Fruit fly (Drosophila melanogaster): ENCODE measurements around the gene CG18547.

The CG18547 gene

DNA sequence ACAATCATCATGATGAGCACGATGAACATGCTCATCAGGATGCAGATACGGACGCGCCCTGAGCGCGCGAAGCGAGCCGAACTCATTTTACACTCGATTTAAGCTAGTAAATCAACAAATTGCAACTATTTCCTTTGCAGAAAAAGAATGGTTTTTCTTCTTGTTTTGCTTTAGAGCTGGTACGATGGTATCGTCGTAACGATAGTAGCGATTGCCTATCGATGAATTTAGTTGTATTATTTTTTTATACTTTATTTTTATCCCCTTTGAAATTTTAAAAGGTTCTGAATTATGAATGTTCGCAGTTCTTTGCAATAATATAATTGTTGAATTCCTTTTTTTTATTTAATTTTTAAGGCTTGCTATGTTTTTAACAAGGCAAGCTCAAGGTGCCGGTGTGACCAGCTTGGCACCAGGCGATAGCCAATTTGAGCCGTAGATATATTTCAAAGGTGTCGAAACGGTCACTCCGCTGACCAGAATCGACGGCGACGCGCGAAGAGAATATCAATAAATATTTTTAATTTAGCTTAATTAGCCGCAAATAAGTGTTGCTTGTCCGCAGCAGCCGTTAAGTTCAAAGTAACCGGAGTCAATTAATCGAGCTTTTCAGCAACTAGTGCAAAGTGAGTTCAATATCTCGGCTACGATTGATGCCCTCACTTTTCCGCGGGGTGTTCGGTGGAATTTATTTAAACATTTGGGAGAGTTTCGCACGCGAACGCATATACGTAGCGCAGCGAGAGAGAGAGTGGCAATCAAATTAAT is 12.7 kb downstream of the CG18547 start, which contains the start of the genes CG12213 and GC1 (continued):
- no peak for TF ChIP-seq pb (GFP tag; optimal IDR thresholded peaks at IDR 0.05)
- peak; percentile 83 for TF ChIP-seq CG12659 (GFP tag; optimal IDR thresholded peaks at IDR 0.05)
- peak; percentile 69 for TF ChIP-seq CG3847 (GFP tag; IDR thresholded peaks at IDR 0.05)
- no peak for TF ChIP-seq vfl (GFP tag; optimal IDR thresholded peaks at IDR 0.05)
- no peak; the same call in 2 of the 3 replicates for TF ChIP-seq otp (GFP tag; IDR thresholded peaks at IDR 0.05)
- TF ChIP-seq CG4820 (GFP tag; optimal IDR thresholded peaks at IDR 0.05): no peak
- TF ChIP-seq ftz-f1 (GFP tag; optimal IDR thresholded peaks at IDR 0.05): no peak
- no peak for TF ChIP-seq CG10431 (GFP tag; optimal IDR thresholded peaks at IDR 0.05)
- TF ChIP-seq stwl (tag; optimal IDR thresholded peaks at IDR 0.05): peak; percentile 79
- no peak for TF ChIP-seq CG11085 (GFP tag; IDR thresholded peaks at IDR 0.05)
- TF ChIP-seq dimm (GFP tag; IDR thresholded peaks at IDR 0.05): no peak
- no peak for TF ChIP-seq ara (GFP tag; IDR thresholded peaks at IDR 0.05)
- peak in 1 of 2 experiments; percentile 9 for TF ChIP-seq Hr51 (GFP tag; optimal IDR thresholded peaks at IDR 0.05)
- TF ChIP-seq scrt (GFP tag; optimal IDR thresholded peaks at IDR 0.05): peak; percentile 33
- TF ChIP-seq Hr78 (GFP tag; optimal IDR thresholded peaks at IDR 0.05): no peak
- no peak for TF ChIP-seq Doc2 (GFP tag; IDR thresholded peaks at IDR 0.05)
- TF ChIP-seq br (optimal IDR thresholded peaks at IDR 0.05): no peak
- no peak for TF ChIP-seq Side (GFP tag; optimal IDR thresholded peaks at IDR 0.05)
- no peak for TF ChIP-seq CG12769 (tag; optimal IDR thresholded peaks at IDR 0.05)
- peak; percentile 76 for TF ChIP-seq Dref (GFP tag; IDR thresholded peaks at IDR 0.05)
- no peak for TF ChIP-seq bigmax (GFP tag; optimal IDR thresholded peaks at IDR 0.05)
- TF ChIP-seq CG4424 (GFP tag; optimal IDR thresholded peaks at IDR 0.05): peak; percentile 40
- TF ChIP-seq CG33213 (GFP tag; optimal IDR thresholded peaks at IDR 0.05): peak; percentile 49
- peak; percentile 61; the same call in 2 of the 3 replicates for TF ChIP-seq CG17361 (GFP tag; IDR thresholded peaks at IDR 0.05)
- TF ChIP-seq nerfin-2 (GFP tag; IDR thresholded peaks at IDR 0.05; ENCODE audit: partially characterized antibody): peak; percentile 95
- peak; percentile 2 for TF ChIP-seq wek (GFP tag; optimal IDR thresholded peaks at IDR 0.05)
- no peak for TF ChIP-seq CrebB (tag; optimal IDR thresholded peaks at IDR 0.05)
- TF ChIP-seq emc (GFP tag; optimal IDR thresholded peaks at IDR 0.05): no peak
- TF ChIP-seq CG10543 (GFP tag; optimal IDR thresholded peaks at IDR 0.05): no peak
- peak; percentile 91 for TF ChIP-seq CG9797 (GFP tag; optimal IDR thresholded peaks at IDR 0.05)
- no peak for TF ChIP-seq CG14441 (GFP tag; IDR thresholded peaks at IDR 0.05)
- TF ChIP-seq gsb (GFP tag; IDR thresholded peaks at IDR 0.05): no peak
- TF ChIP-seq CG4707 (GFP tag; optimal IDR thresholded peaks at IDR 0.05): no peak
- TF ChIP-seq gem (tag; optimal IDR thresholded peaks at IDR 0.05): peak; percentile 53
- TF ChIP-seq CG3163 (GFP tag; optimal IDR thresholded peaks at IDR 0.05): no peak
- TF ChIP-seq CG17186 (GFP tag; optimal IDR thresholded peaks at IDR 0.05): peak; percentile 18
- TF ChIP-seq CG5245 (GFP tag; optimal IDR thresholded peaks at IDR 0.05): no peak
- peak; percentile 45; the same call in 1 of the 2 replicates for TF ChIP-seq CG31441 (GFP tag; IDR thresholded peaks at IDR 0.05)
- TF ChIP-seq CG12744 (GFP tag; optimal IDR thresholded peaks at IDR 0.05): no peak
- TF ChIP-seq Trl (optimal IDR thresholded peaks at IDR 0.05): peak; percentile 29 to 62
- TF ChIP-seq Trl (GFP tag; optimal IDR thresholded peaks at IDR 0.05): peak; percentile 4
- no peak for TF ChIP-seq Stat92E (GFP tag; optimal IDR thresholded peaks at IDR 0.05)
- TF ChIP-seq ind (GFP tag; optimal IDR thresholded peaks at IDR 0.05): no peak
- TF ChIP-seq crp (GFP tag; optimal IDR thresholded peaks at IDR 0.05): peak in 1 of 2 experiments; percentile 48
- no peak for TF ChIP-seq CG15269 (tag; optimal IDR thresholded peaks at IDR 0.05)
- peak; percentile 50 for TF ChIP-seq CG2120 (GFP tag; optimal IDR thresholded peaks at IDR 0.05)
- TF ChIP-seq CG31365 (tag; optimal IDR thresholded peaks at IDR 0.05): no peak
- TF ChIP-seq caup (GFP tag; optimal IDR thresholded peaks at IDR 0.05; ENCODE audit: severe bottlenecking): no peak
- TF ChIP-seq HmgD (GFP tag; optimal IDR thresholded peaks at IDR 0.05): peak; percentile 23
- TF ChIP-seq Mrtf (GFP tag; IDR thresholded peaks at IDR 0.05): no peak
